Worm (Caenorhabditis elegans): Measurements from ENCODE around the gene fipr-7.

DNA sequence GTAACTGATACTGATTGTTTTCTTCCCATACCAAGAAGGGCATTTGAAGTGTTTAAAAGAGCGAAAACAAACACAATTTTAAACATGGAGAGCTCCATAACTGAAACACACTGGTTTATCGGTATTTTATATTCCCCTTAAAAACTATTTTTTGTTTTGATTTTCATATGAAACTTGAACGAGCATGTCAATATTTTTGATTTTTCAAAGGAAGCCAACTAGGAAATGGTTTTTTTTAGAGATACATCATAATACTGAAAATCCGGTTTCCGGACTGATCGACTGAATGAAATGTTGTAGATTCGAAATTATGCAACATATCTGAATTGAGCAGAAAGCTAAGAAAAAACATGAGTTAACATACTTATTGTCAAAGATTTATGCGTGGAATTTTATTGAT lies 2.3 kb upstream of the fipr-7 start, which contains the start of gene ttr-19:
- TF ChIP-seq ceh-9 (tag; optimal IDR thresholded peaks at IDR 0.05), result no peak
- TF ChIP-seq pqm-1 (tag; optimal IDR thresholded peaks at IDR 0.05), result no peak
- TF ChIP-seq nhr-11 (tag; optimal IDR thresholded peaks at IDR 0.05), result no peak
- TF ChIP-seq ceh-2 (tag; optimal IDR thresholded peaks at IDR 0.05), result no peak
- TF ChIP-seq pha-2 (tag; optimal IDR thresholded peaks at IDR 0.05), result no peak
- no peak for TF ChIP-seq ceh-19 (GFP tag; optimal IDR thresholded peaks at IDR 0.05)
- no peak for TF ChIP-seq ceh-34 (tag; optimal IDR thresholded peaks at IDR 0.05)
- TF ChIP-seq hlh-15 (tag; optimal IDR thresholded peaks at IDR 0.05), result no peak
- no peak for TF ChIP-seq npax-4 (tag; optimal IDR thresholded peaks at IDR 0.05)
- no peak for TF ChIP-seq ceh-6 (GFP tag; optimal IDR thresholded peaks at IDR 0.05)
- TF ChIP-seq ceh-14 (tag; optimal IDR thresholded peaks at IDR 0.05), result no peak
- TF ChIP-seq dmd-4 (tag; optimal IDR thresholded peaks at IDR 0.05; ENCODE audit: borderline replicate concordance), result no peak
- no peak for TF ChIP-seq T23F11.4 (GFP tag; optimal IDR thresholded peaks at IDR 0.05)

Measured in whole organism, late embryonic.